Fruit fly (Drosophila melanogaster) whole organism, pupa: Measurements from ENCODE around the gene Srp54k.

Experiments
- CG14655 ChIP-seq: fragments of 200-800 bp; sonication (Bioruptor generic); optimal IDR thresholded peaks from 3 replicates; lab custom pipeline; 2017; ENCODE audit warnings: mild to moderate bottlenecking, missing biosample characterization, missing genetic modification reagents, missing genetic modification characterization
- CG15710 ChIP-seq: fragments of 200-800 bp; sonication (Bioruptor generic); optimal IDR thresholded peaks from 2 replicates; lab custom pipeline; 2018; ENCODE audit warnings: missing biosample characterization, mild to moderate bottlenecking, missing genetic modification characterization, moderate library complexity
- CG34367 ChIP-seq: fragments of 200-800 bp; sonication (Bioruptor generic); optimal IDR thresholded peaks from 2 replicates; lab custom pipeline; 2018; ENCODE audit warnings: missing biosample characterization, mild to moderate bottlenecking, missing genetic modification characterization
- D1 ChIP-seq: fragments of 200-800 bp; sonication (Bioruptor generic); optimal IDR thresholded peaks from 2 replicates; lab custom pipeline; 2018; ENCODE audit warnings: missing biosample characterization, mild to moderate bottlenecking, missing genetic modification characterization, moderate library complexity
- EcR ChIP-seq: fragments of 200-800 bp; sonication (Bioruptor generic); optimal IDR thresholded peaks from 3 replicates; lab custom pipeline; 2019; ENCODE audit warnings: missing biosample characterization, missing genetic modification characterization, mild to moderate bottlenecking, moderate library complexity, missing genetic modification reagents
- Pif1A ChIP-seq: fragments of 200-800 bp; sonication (Bioruptor generic); optimal IDR thresholded peaks from 3 replicates; lab custom pipeline; 2016; ENCODE audit warnings: missing biosample characterization, missing genetic modification characterization
- Snoo ChIP-seq: fragments of 200-800 bp; sonication (Bioruptor generic); optimal IDR thresholded peaks from 3 replicates; lab custom pipeline; 2017; ENCODE audit warnings: missing biosample characterization, mild to moderate bottlenecking, missing genetic modification characterization, inconsistent platforms
- fd96Ca ChIP-seq: fragments of 200-800 bp; sonication (Bioruptor generic); IDR thresholded peaks from 3 replicates; pipeline ENCODE4 v1.3.6; 2022; ENCODE audit warnings: missing biosample characterization, missing genetic modification characterization

DNA sequence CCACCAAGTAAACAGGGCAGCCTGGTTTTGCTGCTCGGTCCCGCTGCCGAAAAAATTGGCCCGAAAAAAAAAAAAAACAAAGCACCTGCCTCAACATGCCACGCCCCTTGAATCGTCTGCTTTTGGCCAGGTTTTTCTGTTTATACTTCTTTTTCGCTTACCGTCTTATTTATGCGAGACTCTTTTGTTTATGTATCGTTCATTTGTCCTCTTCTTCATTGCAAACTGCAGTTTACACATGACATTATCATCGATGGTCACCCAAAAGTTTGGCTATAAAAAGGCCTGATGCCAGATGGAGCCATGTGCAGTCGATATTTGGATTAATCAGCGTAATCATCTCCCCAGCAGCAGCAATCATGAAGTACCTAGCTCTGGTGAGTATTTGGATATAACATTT is 21.2 kb upstream of the Srp54k start, which contains the start of gene CG15212:
- TF ChIP-seq Snoo (no peak), fd96Ca (GFP tag; lab: Robert Waterston, UW) (no peak), D1 (tag; lab: Kevin White, UChicago) (no peak), CG14655 (GFP tag; lab: Kevin White, UChicago) (no peak), Pif1A (GFP tag; lab: Kevin White, UChicago) (no peak), CG34367 (tag; lab: Kevin White, UChicago) (no peak), CG15710 (tag; lab: Kevin White, UChicago) (no peak), EcR (GFP tag; lab: Kevin White, UChicago) (no peak)
